Worm (Caenorhabditis elegans): Measurements from ENCODE around the gene fbxa-84.

ce11 chrV:15223668-15224067, 41.4 kb downstream of the fbxa-84 start, which contains the start of gene srw-24:
- no peak for TF ChIP-seq unc-62 (GFP tag; optimal IDR thresholded peaks at IDR 0.05)
- TF ChIP-seq sox-4 (tag; optimal IDR thresholded peaks at IDR 0.05) = no peak
- no peak for TF ChIP-seq elt-2 (tag; optimal IDR thresholded peaks at IDR 0.05)
- no peak for TF ChIP-seq unc-130 (tag; optimal IDR thresholded peaks at IDR 0.05)

All from whole organism, L1 larva.